Worm (Caenorhabditis elegans): ENCODE results near the gene F40G12.10.

The F40G12.10 gene

DNA sequence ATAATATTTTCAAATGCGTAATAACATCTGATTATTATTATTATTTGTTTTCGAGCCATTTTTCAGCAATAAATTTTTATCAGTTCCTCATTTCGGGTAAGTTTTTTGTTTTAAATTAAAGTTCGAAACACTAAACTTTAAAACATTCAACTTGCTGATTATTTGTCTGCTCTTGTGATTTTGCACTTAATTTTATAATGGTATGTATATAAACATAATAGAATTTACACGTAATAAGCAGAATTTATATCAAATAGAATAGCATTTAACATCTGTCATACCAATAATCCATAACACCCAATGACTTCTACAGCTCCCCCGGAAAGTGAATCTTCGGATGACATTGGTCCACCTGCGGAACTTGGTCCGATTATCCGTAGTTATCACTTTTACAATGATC lies 49.8 kb downstream of the F40G12.10 start, which contains the start of gene srm-4:
srm-4 (plus strand) TSS at position 301 of the 400 bp plus-strand sequence.
- TF ChIP-seq sox-2 (GFP tag; IDR thresholded peaks at IDR 0.05) = no peak
- no peak for TF ChIP-seq sdc-2 (tag; optimal IDR thresholded peaks at IDR 0.05)
- no peak for TF ChIP-seq unc-42 (tag; optimal IDR thresholded peaks at IDR 0.05)
- no peak for TF ChIP-seq pha-4 (tag; optimal IDR thresholded peaks at IDR 0.05)
- no peak for TF ChIP-seq ceh-2 (tag; optimal IDR thresholded peaks at IDR 0.05)
- no peak for TF ChIP-seq madf-2 (tag; optimal IDR thresholded peaks at IDR 0.05)
- no peak for TF ChIP-seq nhr-232 (tag; optimal IDR thresholded peaks at IDR 0.05)

DNA sequence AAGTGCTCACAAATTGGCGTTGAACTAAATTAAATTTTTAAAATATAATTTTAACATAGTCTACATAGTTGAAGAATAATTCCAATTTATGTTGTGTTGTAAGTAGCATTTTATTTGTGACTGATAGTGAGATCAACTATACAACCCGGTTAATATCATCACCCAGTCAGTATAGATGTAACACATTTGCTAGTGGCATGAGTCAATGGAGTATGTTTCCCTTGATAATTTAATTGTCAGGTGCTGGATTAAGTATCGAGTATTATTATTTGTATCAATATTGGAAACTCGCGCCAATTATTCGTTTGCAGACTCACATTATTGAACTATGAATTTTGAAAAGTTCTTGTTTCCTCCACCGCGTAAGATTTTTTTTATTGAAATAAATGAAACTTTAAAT lies 51.6 kb downstream of the F40G12.10 start, which contains the start of gene srm-5:
srm-5 (plus strand) TSS at position 301 of the 400 bp plus-strand sequence.
- TF ChIP-seq sox-2 (GFP tag; IDR thresholded peaks at IDR 0.05) = no peak
- TF ChIP-seq gmeb-2 (tag; optimal IDR thresholded peaks at IDR 0.05) = no peak
- TF ChIP-seq ceh-19 (GFP tag; optimal IDR thresholded peaks at IDR 0.05) = no peak
- TF ChIP-seq elt-4 (tag; optimal IDR thresholded peaks at IDR 0.05) = no peak
- TF ChIP-seq tbx-7 (tag; optimal IDR thresholded peaks at IDR 0.05) = no peak
- no peak for TF ChIP-seq nhr-11 (tag; optimal IDR thresholded peaks at IDR 0.05)
- TF ChIP-seq F13H6.1 (tag; optimal IDR thresholded peaks at IDR 0.05) = no peak
- TF ChIP-seq fax-1 (tag; optimal IDR thresholded peaks at IDR 0.05) = no peak
- no peak for TF ChIP-seq eyg-1 (tag; optimal IDR thresholded peaks at IDR 0.05)
- no peak for TF ChIP-seq npax-4 (tag; optimal IDR thresholded peaks at IDR 0.05)
- no peak for TF ChIP-seq che-1 (tag; optimal IDR thresholded peaks at IDR 0.05)
